Fruit fly (Drosophila melanogaster) whole organism, prepupa: ENCODE data around the gene Fdx2.

Experiments used
- CG10631 ChIP-seq: fragments of 200-800 bp; sonication (Bioruptor generic); optimal IDR thresholded peaks from 2 replicates; lab custom pipeline; 2016; ENCODE audit warnings: missing biosample characterization, missing genetic modification characterization
- CG10669 ChIP-seq: fragments of 200-800 bp; sonication (Bioruptor generic); optimal IDR thresholded peaks from 3 replicates; lab custom pipeline; 2018; ENCODE audit warnings: missing biosample characterization, mild to moderate bottlenecking, missing genetic modification characterization, moderate library complexity
- CG11294 ChIP-seq: fragments of 200-800 bp; sonication (Bioruptor generic); IDR thresholded peaks from 2 replicates; pipeline ENCODE4 v1.3.6; 2022; ENCODE audit warnings: missing biosample characterization, missing genetic modification characterization
- CG11762 ChIP-seq: fragments of 200-800 bp; sonication (Bioruptor generic); optimal IDR thresholded peaks from 3 replicates; lab custom pipeline; 2016; ENCODE audit warnings: missing biosample characterization, missing genetic modification characterization; ENCODE audit not compliant: insufficient read depth
- CG11902 ChIP-seq: fragments of 200-800 bp; sonication (Bioruptor generic); optimal IDR thresholded peaks from 3 replicates; lab custom pipeline; 2016; ENCODE audit warnings: missing biosample characterization, missing genetic modification characterization
- CG15336 ChIP-seq: fragments of 200-800 bp; sonication (Bioruptor generic); IDR thresholded peaks from 2 replicates; pipeline ENCODE4 v1.3.6; 2022; ENCODE audit warnings: missing biosample characterization, missing genetic modification characterization
- CG1621 ChIP-seq: fragments of 200-800 bp; sonication (Bioruptor generic); optimal IDR thresholded peaks from 3 replicates; lab custom pipeline; 2018; ENCODE audit warnings: missing biosample characterization, mild to moderate bottlenecking, missing genetic modification characterization
- CG16779 ChIP-seq: fragments of 200-800 bp; sonication (Bioruptor generic); optimal IDR thresholded peaks from 3 replicates; lab custom pipeline; 2017; ENCODE audit warnings: missing biosample characterization, mild to moderate bottlenecking, missing genetic modification characterization
- CG3032 ChIP-seq: fragments of 200-800 bp; optimal IDR thresholded peaks from 2 replicates; lab custom pipeline; 2019; ENCODE audit warnings: missing biosample characterization, mild to moderate bottlenecking, missing genetic modification characterization, moderate library complexity
- CG31627 ChIP-seq: fragments of 200-800 bp; sonication (Bioruptor generic); optimal IDR thresholded peaks from 3 replicates; lab custom pipeline; 2016; ENCODE audit warnings: missing biosample characterization, missing genetic modification characterization
- CG34406 ChIP-seq: fragments of 200-800 bp; sonication (Bioruptor generic); optimal IDR thresholded peaks from 3 replicates; lab custom pipeline; 2016; ENCODE audit warnings: missing biosample characterization, missing genetic modification characterization
- CG3919 ChIP-seq: fragments of 200-800 bp; sonication (Bioruptor generic); optimal IDR thresholded peaks from 3 replicates; lab custom pipeline; 2016; ENCODE audit warnings: missing biosample characterization, missing genetic modification characterization
- CG4318 ChIP-seq: fragments of 200-800 bp; sonication (Bioruptor generic); optimal IDR thresholded peaks from 3 replicates; lab custom pipeline; 2017; ENCODE audit warnings: missing biosample characterization, mild to moderate bottlenecking, missing genetic modification characterization
- CG6276 ChIP-seq: fragments of 200-800 bp; sonication (Bioruptor generic); optimal IDR thresholded peaks from 2 replicates; lab custom pipeline; 2017; ENCODE audit warnings: missing biosample characterization, mild to moderate bottlenecking, missing genetic modification characterization
- CG6792 ChIP-seq: fragments of 200-800 bp; sonication (Bioruptor generic); optimal IDR thresholded peaks from 3 replicates; lab custom pipeline; 2016; ENCODE audit warnings: missing biosample characterization, missing genetic modification characterization
- CG6808 ChIP-seq: fragments of 200-800 bp; sonication (Bioruptor generic); optimal IDR thresholded peaks from 3 replicates; lab custom pipeline; 2017; ENCODE audit warnings: missing biosample characterization, missing genetic modification characterization, mild to moderate bottlenecking, moderate library complexity, missing genetic modification reagents
- CG6854 ChIP-seq: fragments of 200-800 bp; sonication (Bioruptor generic); optimal IDR thresholded peaks from 2 replicates; lab custom pipeline; 2017; ENCODE audit warnings: missing biosample characterization, mild to moderate bottlenecking, missing genetic modification characterization
- CG7368 ChIP-seq: fragments of 200-800 bp; sonication (Bioruptor generic); optimal IDR thresholded peaks from 3 replicates; lab custom pipeline; 2016; ENCODE audit warnings: missing biosample characterization, missing genetic modification characterization
- CG8119 ChIP-seq: fragments of 200-800 bp; sonication (Bioruptor generic); IDR thresholded peaks from 3 replicates; pipeline ENCODE4 v1.3.6; 2022; ENCODE audit warnings: missing biosample characterization, missing genetic modification characterization
- CG8319 ChIP-seq: fragments of 200-800 bp; sonication (Bioruptor generic); optimal IDR thresholded peaks from 3 replicates; lab custom pipeline; 2016; ENCODE audit warnings: missing biosample characterization, missing genetic modification characterization
- CG9139 ChIP-seq: fragments of 200-800 bp; sonication (Bioruptor generic); optimal IDR thresholded peaks from 3 replicates; lab custom pipeline; 2017; ENCODE audit warnings: missing biosample characterization, mild to moderate bottlenecking, missing genetic modification characterization
- Eip75B ChIP-seq: fragments of 200-800 bp; sonication (Bioruptor generic); optimal IDR thresholded peaks from 3 replicates; lab custom pipeline; 2016; ENCODE audit warnings: missing biosample characterization, missing genetic modification characterization
- Eip78C ChIP-seq: fragments of 200-800 bp; sonication (Bioruptor generic); peaks from one replicate; lab custom pipeline; 2016; ENCODE audit warnings: missing biosample characterization, missing genetic modification characterization
- Eip93F ChIP-seq: fragments of 200-800 bp; sonication (Bioruptor generic); optimal IDR thresholded peaks from 2 replicates; lab custom pipeline; 2016; ENCODE audit warnings: missing biosample characterization, mild to moderate bottlenecking, missing genetic modification characterization
- Ets21C ChIP-seq: fragments of 200-800 bp; sonication (Bioruptor generic); optimal IDR thresholded peaks from 3 replicates; lab custom pipeline; 2016; ENCODE audit warnings: missing biosample characterization, missing genetic modification characterization
- Gug ChIP-seq: fragments of 200-800 bp; sonication (Bioruptor generic); IDR thresholded peaks from 2 replicates; pipeline ENCODE4 v1.3.6; 2022; ENCODE audit warnings: missing biosample characterization, missing genetic modification characterization
- Hr38 ChIP-seq: sonication (Bioruptor generic); optimal IDR thresholded peaks from 2 replicates; lab custom pipeline; 2016; ENCODE audit warnings: missing biosample characterization, missing genetic modification characterization
- Hr39 ChIP-seq: fragments of 200-800 bp; sonication (Bioruptor generic); optimal IDR thresholded peaks from 2 replicates; lab custom pipeline; 2016; ENCODE audit warnings: missing biosample characterization, missing genetic modification characterization
- Hr4 ChIP-seq: fragments of 200-800 bp; sonication (Bioruptor generic); optimal IDR thresholded peaks from 3 replicates; lab custom pipeline; 2016; ENCODE audit warnings: missing biosample characterization, missing genetic modification characterization
- Lpt ChIP-seq: fragments of 200-800 bp; sonication (Bioruptor generic); optimal IDR thresholded peaks from 3 replicates; lab custom pipeline; 2016; ENCODE audit warnings: missing biosample characterization, missing genetic modification characterization
- Smox ChIP-seq: fragments of 200-800 bp; sonication (Bioruptor generic); optimal IDR thresholded peaks from 3 replicates; lab custom pipeline; 2016; ENCODE audit warnings: missing biosample characterization, missing genetic modification characterization
- Sox102F ChIP-seq: fragments of 200-800 bp; sonication (Bioruptor generic); optimal IDR thresholded peaks from 2 replicates; lab custom pipeline; 2016; ENCODE audit warnings: missing biosample characterization, mild to moderate bottlenecking, missing genetic modification characterization
- Sox14 ChIP-seq: fragments of 200-800 bp; sonication (Bioruptor generic); optimal IDR thresholded peaks from 3 replicates; lab custom pipeline; 2016; ENCODE audit warnings: missing biosample characterization, missing genetic modification characterization
- Sox15 ChIP-seq: fragments of 200-800 bp; sonication (Bioruptor generic); optimal IDR thresholded peaks from 3 replicates; lab custom pipeline; 2016; ENCODE audit warnings: missing biosample characterization, missing genetic modification characterization
- achi ChIP-seq: fragments of 200-800 bp; sonication (Bioruptor generic); optimal IDR thresholded peaks from 3 replicates; lab custom pipeline; 2016; ENCODE audit warnings: missing biosample characterization, missing genetic modification characterization
- acj6 ChIP-seq: fragments of 200-800 bp; sonication (Bioruptor generic); optimal IDR thresholded peaks from 3 replicates; lab custom pipeline; 2016; ENCODE audit warnings: missing biosample characterization, missing genetic modification characterization
- dac ChIP-seq: fragments of 200-800 bp; sonication (Bioruptor generic); optimal IDR thresholded peaks from 2 replicates; lab custom pipeline; 2017; ENCODE audit warnings: missing biosample characterization, mild to moderate bottlenecking, missing genetic modification characterization
- dsx ChIP-seq: fragments of 200-800 bp; optimal IDR thresholded peaks from 3 replicates; lab custom pipeline; 2019; ENCODE audit warnings: missing biosample characterization, mild to moderate bottlenecking, missing genetic modification characterization, moderate library complexity; ENCODE audit not compliant: poor library complexity, severe bottlenecking
- eg ChIP-seq: fragments of 200-800 bp; sonication (Bioruptor generic); IDR thresholded peaks from 3 replicates; pipeline ENCODE4 v1.3.6; 2022; ENCODE audit warnings: missing biosample characterization, missing genetic modification characterization
- esn ChIP-seq: fragments of 200-800 bp; sonication (Bioruptor generic); optimal IDR thresholded peaks from 2 replicates; lab custom pipeline; 2016; ENCODE audit warnings: missing biosample characterization, mild to moderate bottlenecking, missing genetic modification characterization, moderate library complexity
- fd59A ChIP-seq: fragments of 200-800 bp; sonication (Bioruptor generic); optimal IDR thresholded peaks from 2 replicates; lab custom pipeline; 2017; ENCODE audit warnings: missing biosample characterization, mild to moderate bottlenecking, missing genetic modification characterization, missing genetic modification reagents
- fd85E ChIP-seq: fragments of 200-800 bp; sonication (Bioruptor generic); optimal IDR thresholded peaks from 3 replicates; lab custom pipeline; 2016; ENCODE audit warnings: missing biosample characterization, missing genetic modification characterization
- fkh ChIP-seq: fragments of 200-800 bp; sonication (Bioruptor generic); optimal IDR thresholded peaks from 3 replicates; lab custom pipeline; 2017; ENCODE audit warnings: missing biosample characterization, mild to moderate bottlenecking, missing genetic modification characterization, moderate library complexity
- net ChIP-seq: fragments of 200-800 bp; sonication (Bioruptor generic); optimal IDR thresholded peaks from 3 replicates; lab custom pipeline; 2016; ENCODE audit warnings: missing biosample characterization, missing genetic modification characterization
- pdm3 ChIP-seq: fragments of 200-800 bp; sonication (Bioruptor generic); optimal IDR thresholded peaks from 3 replicates; lab custom pipeline; 2016; ENCODE audit warnings: missing biosample characterization, missing genetic modification characterization
- salr ChIP-seq, 2 experiments: fragments of 200-800 bp; sonication (Bioruptor generic); optimal IDR thresholded peaks; 3 replicates each; lab custom pipeline; 2016 to 2018; ENCODE audit warnings: missing biosample characterization in 2 of 2, missing genetic modification characterization in 2 of 2, mild to moderate bottlenecking in 1 of 2
- spab ChIP-seq: fragments of 200-800 bp; sonication (Bioruptor generic); optimal IDR thresholded peaks from 2 replicates; lab custom pipeline; 2017; ENCODE audit warnings: missing biosample characterization, mild to moderate bottlenecking, missing genetic modification characterization, missing genetic modification reagents
- ss ChIP-seq, 2 experiments: fragments of 200-800 bp; sonication (Bioruptor generic); optimal IDR thresholded peaks; 2 replicates in 1 of 2; 3 replicates in 1 of 2; lab custom pipeline; 2017 to 2018; ENCODE audit warnings: mild to moderate bottlenecking in 2 of 2, missing biosample characterization in 2 of 2, missing genetic modification characterization in 2 of 2, moderate library complexity in 1 of 2
- topi ChIP-seq: fragments of 200-800 bp; sonication (Bioruptor generic); optimal IDR thresholded peaks from 3 replicates; lab custom pipeline; 2016; ENCODE audit warnings: missing biosample characterization, missing genetic modification characterization
- vri ChIP-seq: fragments of 200-800 bp; sonication (Bioruptor generic); optimal IDR thresholded peaks from 3 replicates; lab custom pipeline; 2016; ENCODE audit warnings: missing biosample characterization, mild to moderate bottlenecking, missing genetic modification characterization

Gene Fdx2

dm6 chr3L:4304244-4304959, 12.1 kb downstream of the Fdx2 start:
- peak; percentile 89 for TF ChIP-seq Hr39 (GFP tag; lab: Kevin White, UChicago)
- TF ChIP-seq ss (GFP tag; optimal IDR thresholded peaks at IDR 0.05; lab: Kevin White, UChicago), result peak; percentile 53 to 80
- peak; percentile 98 for TF ChIP-seq CG15336
- peak; percentile 64 for TF ChIP-seq CG3032 (tag; lab: Kevin White, UChicago)
- peak; percentile 81 for TF ChIP-seq dac (GFP tag; lab: Kevin White, UChicago)
- TF ChIP-seq salr (GFP tag; optimal IDR thresholded peaks at IDR 0.05; lab: Kevin White, UChicago), result peak; percentile 21 to 81
- TF ChIP-seq CG34406 (GFP tag; lab: Kevin White, UChicago), result peak; percentile 83
- peak; percentile 97 for TF ChIP-seq CG8119 (GFP tag; lab: Robert Waterston, UW)
- TF ChIP-seq achi (GFP tag; lab: Kevin White, UChicago), result peak; percentile 88
- peak; percentile 92 for TF ChIP-seq CG6854 (GFP tag; lab: Kevin White, UChicago)
- peak; percentile 86 for TF ChIP-seq CG6792 (GFP tag; lab: Kevin White, UChicago)
- TF ChIP-seq CG10669, result peak; percentile 79
- peak; percentile 92 for TF ChIP-seq CG6276 (GFP tag; lab: Kevin White, UChicago)
- peak; percentile 96 for TF ChIP-seq eg (GFP tag; lab: Robert Waterston, UW)
- TF ChIP-seq CG8319 (GFP tag; lab: Kevin White, UChicago), result peak; percentile 70
- peak; percentile 69 for TF ChIP-seq spab (GFP tag; lab: Kevin White, UChicago)
- peak; percentile 76 for TF ChIP-seq CG11762 (GFP tag; lab: Kevin White, UChicago)
- TF ChIP-seq pdm3, result peak; percentile 90
- no peak for TF ChIP-seq fd85E (GFP tag; lab: Kevin White, UChicago)
- peak; percentile 91 for TF ChIP-seq net (GFP tag; lab: Kevin White, UChicago)
- TF ChIP-seq acj6 (GFP tag; lab: Kevin White, UChicago), result peak; percentile 85
- TF ChIP-seq esn (GFP tag; lab: Kevin White, UChicago), result peak; percentile 90
- TF ChIP-seq Sox14 (GFP tag; lab: Kevin White, UChicago), result peak; percentile 89
- TF ChIP-seq fd59A (GFP tag; lab: Kevin White, UChicago), result peak; percentile 59
- TF ChIP-seq dsx, result peak; percentile 73
- peak; percentile 63 for TF ChIP-seq vri (GFP tag; lab: Kevin White, UChicago)
- TF ChIP-seq Smox, result peak; percentile 90
- peak; percentile 92 for TF ChIP-seq CG3919 (GFP tag; lab: Kevin White, UChicago)
- peak; percentile 48 for TF ChIP-seq Hr38 (GFP tag; lab: Kevin White, UChicago)
- TF ChIP-seq CG7368 (GFP tag; lab: Kevin White, UChicago), result peak; percentile 79
- peak; percentile 84 for TF ChIP-seq CG10631 (GFP tag; lab: Kevin White, UChicago)
- no peak for TF ChIP-seq fkh
- TF ChIP-seq CG11294, result peak; percentile 82
- TF ChIP-seq CG11902 (GFP tag; lab: Kevin White, UChicago), result peak; percentile 75
- TF ChIP-seq CG16779 (tag; lab: Kevin White, UChicago), result peak; percentile 73
- TF ChIP-seq Eip75B (GFP tag; lab: Kevin White, UChicago), result peak; percentile 89
- peak; percentile 81 for TF ChIP-seq Sox102F (GFP tag; lab: Kevin White, UChicago)
- peak; percentile 47 for TF ChIP-seq Sox15 (GFP tag; lab: Kevin White, UChicago)
- peak; percentile 63 for TF ChIP-seq CG1621
- TF ChIP-seq Ets21C (GFP tag; lab: Kevin White, UChicago), result peak; percentile 70
- peak; percentile 92 for TF ChIP-seq Lpt (GFP tag; lab: Kevin White, UChicago)
- TF ChIP-seq Hr4 (GFP tag; lab: Kevin White, UChicago), result peak; percentile 92
- peak; percentile 97 for TF ChIP-seq Eip78C (GFP tag; lab: Kevin White, UChicago)
- peak; percentile 87 for TF ChIP-seq topi (GFP tag; lab: Kevin White, UChicago)
- TF ChIP-seq Eip93F (GFP tag; lab: Kevin White, UChicago), result peak; percentile 58
- peak; percentile 50 for TF ChIP-seq CG6808 (GFP tag; lab: Kevin White, UChicago)
- peak; percentile 87 for TF ChIP-seq CG31627 (GFP tag; lab: Kevin White, UChicago)
- peak; percentile 39 for TF ChIP-seq CG9139 (GFP tag; lab: Kevin White, UChicago)
- peak; percentile 84 for TF ChIP-seq Gug (GFP tag; lab: Robert Waterston, UW)
- peak; percentile 82 for TF ChIP-seq CG4318 (GFP tag; lab: Kevin White, UChicago)
